Fruit fly (Drosophila melanogaster) Kc167 (cell line): Measurements from ENCODE around the gene CCAP-R.

Experiments used
- Sin3A ChIP-seq: fragments of >200 bp; optimal IDR thresholded peaks from 2 replicates; lab custom pipeline; 2018; ENCODE audit warnings: missing external identifiers
- h ChIP-seq: fragments of >200 bp; optimal IDR thresholded peaks from 3 replicates; lab custom pipeline; 2018; ENCODE audit warnings: missing external identifiers
- insv ChIP-seq: fragments of >200 bp; optimal IDR thresholded peaks from 3 replicates; lab custom pipeline; 2018; ENCODE audit warnings: missing external identifiers
- psq ChIP-seq: fragments of >200 bp; optimal IDR thresholded peaks from 2 replicates; lab custom pipeline; 2017; ENCODE audit warnings: missing external identifiers

dm6 chr3R:25922534-25922933, 33.5 kb downstream of the CCAP-R start, which contains the start of gene CG14546:
- TF ChIP-seq h (lab: Kevin White, UChicago) (no peak), psq (no peak), insv (no peak), Sin3A (lab: Kevin White, UChicago) (no peak)
